Fruit fly (Drosophila melanogaster) S2 (cell line): Measurements from ENCODE around the gene yrt.

Experiments used
- CG8478 ChIP-seq: fragments of >200 bp; optimal IDR thresholded peaks from 2 replicates; lab custom pipeline; 2018
- CTCF ChIP-seq, 2 experiments: fragments of >200 bp; optimal IDR thresholded peaks; 2 replicates each; lab custom pipeline; 2018

DNA sequence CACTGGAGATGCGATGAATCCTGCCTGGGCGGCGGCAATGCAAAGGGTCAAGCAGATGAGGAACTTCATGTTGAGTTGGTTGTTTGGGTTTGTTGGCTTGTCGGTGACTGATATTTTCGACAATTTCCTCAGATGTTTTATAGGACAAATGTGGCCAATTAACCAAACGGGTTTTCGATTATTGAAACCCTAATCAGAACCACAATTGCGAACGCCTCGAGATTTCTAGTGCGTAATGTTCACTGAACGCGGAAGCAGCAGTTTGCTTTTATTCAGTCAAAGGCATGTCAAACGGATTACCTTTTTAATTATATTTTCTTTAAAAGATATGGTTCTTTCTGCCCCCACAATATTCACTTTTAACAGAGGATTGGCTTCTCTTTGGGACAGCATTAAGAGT, 37.7 kb downstream of the yrt start, which contains the start of gene CG14374:
- no peak for TF ChIP-seq CG8478 (lab: Kevin White, UChicago)
- TF ChIP-seq CTCF (optimal IDR thresholded peaks at IDR 0.05; lab: Kevin White, UChicago), result no peak
